Worm (Caenorhabditis elegans) whole organism, young adult: ENCODE data around the gene nep-12.

Experiments
- B0019.2 ChIP-seq: fragments of 200-800 bp; sonication (Bioruptor generic); conservative IDR thresholded peaks from 2 replicates; pipeline ENCODE4 v1.3.6; 2022; ENCODE audit warnings: missing genetic modification reagents, missing genetic modification characterization, missing compliant biosample characterization
- B0261.1 ChIP-seq: sonication (generic microtip); optimal IDR thresholded peaks from 2 replicates; lab custom pipeline; 2016; ENCODE audit warnings: mild to moderate bottlenecking, missing genetic modification characterization, moderate library complexity, missing compliant biosample characterization
- C17E4.6 ChIP-seq: fragments of 200-800 bp; sonication (Bioruptor generic); IDR thresholded peaks from 2 replicates; pipeline ENCODE4 v1.3.6; 2022; ENCODE audit warnings: missing genetic modification reagents, missing genetic modification characterization, missing compliant biosample characterization
- F23B12.7 ChIP-seq: sonication (generic microtip); optimal IDR thresholded peaks from 2 replicates; lab custom pipeline; 2017; ENCODE audit warnings: missing genetic modification characterization, mild to moderate bottlenecking, missing compliant biosample characterization, antibody characterized with exemption, moderate library complexity; ENCODE audit not compliant: insufficient read depth
- F33H1.4 ChIP-seq: fragments of 200-800 bp; sonication (Bioruptor generic); IDR thresholded peaks from 2 replicates; pipeline ENCODE4 v1.3.6; 2022; ENCODE audit warnings: missing genetic modification reagents, missing genetic modification characterization, missing compliant biosample characterization
- F39B2.1 ChIP-seq: fragments of 200-800 bp; sonication (Bioruptor generic); IDR thresholded peaks from 2 replicates; pipeline ENCODE4 v1.3.6; 2022; ENCODE audit warnings: missing genetic modification reagents, missing genetic modification characterization, missing compliant biosample characterization
- F52B5.7 ChIP-seq: sonication (generic microtip); optimal IDR thresholded peaks from 2 replicates; lab custom pipeline; 2016; ENCODE audit warnings: mild to moderate bottlenecking, missing genetic modification characterization, missing compliant biosample characterization
- K11D2.4 ChIP-seq: fragments of 200-800 bp; sonication (Bioruptor generic); IDR thresholded peaks from 2 replicates; pipeline ENCODE4 v1.3.6; 2022; ENCODE audit warnings: missing genetic modification reagents, missing genetic modification characterization, missing compliant biosample characterization
- Y53F4B.3 ChIP-seq: fragments of 200-800 bp; sonication (Bioruptor generic); IDR thresholded peaks from 2 replicates; pipeline ENCODE4 v1.3.6; 2022; ENCODE audit warnings: missing genetic modification reagents, missing genetic modification characterization, missing compliant biosample characterization
- Y95B8A.8 ChIP-seq: fragments of 200-800 bp; sonication (Bioruptor generic); IDR thresholded peaks from 2 replicates; pipeline ENCODE4 v1.3.6; 2022; ENCODE audit warnings: missing genetic modification reagents, missing genetic modification characterization, missing compliant biosample characterization
- ama-1 ChIP-seq, 3 experiments: fragments of 150-350 bp in 1 of 3; sonication (generic microtip) in 2 of 3; optimal IDR thresholded peaks; 2 replicates each; lab custom pipeline; 2014 to 2018; ENCODE audit warnings: missing biosample characterization in 2 of 3, missing genetic modification characterization in 2 of 3, missing genetic modification reagents in 2 of 3
- bed-2 ChIP-seq: fragments of 200-800 bp; sonication (Bioruptor generic); IDR thresholded peaks from 2 replicates; pipeline ENCODE4 v1.3.6; 2022; ENCODE audit warnings: missing genetic modification reagents, missing genetic modification characterization, missing compliant biosample characterization
- ccch-3 ChIP-seq: fragments of 200-800 bp; sonication (Bioruptor generic); optimal IDR thresholded peaks from 2 replicates; lab custom pipeline; 2018; ENCODE audit warnings: mild to moderate bottlenecking, missing genetic modification characterization, missing compliant biosample characterization
- cebp-1 ChIP-seq, 2 experiments: fragments of 200-800 bp in 1 of 2; sonication (Bioruptor generic) in 1 of 2; sonication (generic microtip) in 1 of 2; IDR thresholded peaks in 1 of 2; optimal IDR thresholded peaks in 1 of 2; 2 replicates each; pipeline versions ENCODE4 v1.3.6 to Lab custom; 2017 to 2022; ENCODE audit warnings: missing compliant biosample characterization in 2 of 2, missing genetic modification characterization in 2 of 2, mild to moderate bottlenecking in 1 of 2, missing genetic modification reagents in 1 of 2, moderate library complexity in 1 of 2
- ceh-91 ChIP-seq: fragments of 200-800 bp; sonication (Bioruptor generic); IDR thresholded peaks from 2 replicates; pipeline ENCODE4 v1.3.6; 2022; ENCODE audit warnings: missing genetic modification reagents, missing genetic modification characterization, missing compliant biosample characterization
- gei-17 ChIP-seq: fragments of 200-800 bp; sonication (Bioruptor generic); optimal IDR thresholded peaks from 2 replicates; lab custom pipeline; 2018; ENCODE audit warnings: mild to moderate bottlenecking, missing genetic modification characterization, missing compliant biosample characterization
- hlh-12 ChIP-seq: sonication (generic microtip); optimal IDR thresholded peaks from 2 replicates; lab custom pipeline; 2016; ENCODE audit warnings: missing genetic modification characterization, missing compliant biosample characterization
- hlh-26 ChIP-seq: fragments of 200-800 bp; sonication (Bioruptor generic); conservative IDR thresholded peaks from 2 replicates; pipeline ENCODE4 v1.3.6; 2022; ENCODE audit warnings: missing genetic modification reagents, missing genetic modification characterization, missing compliant biosample characterization
- hmg-1.2 ChIP-seq: fragments of 200-800 bp; sonication (Bioruptor generic); IDR thresholded peaks from 2 replicates; pipeline ENCODE4 v1.3.6; 2022; ENCODE audit warnings: missing genetic modification reagents, missing genetic modification characterization, missing compliant biosample characterization
- lag-1 ChIP-seq: fragments of 200-800 bp; sonication (Bioruptor generic); IDR thresholded peaks from 2 replicates; pipeline ENCODE4 v1.3.6; 2022; ENCODE audit warnings: missing genetic modification reagents, missing genetic modification characterization, missing compliant biosample characterization
- let-607 ChIP-seq, 2 experiments: fragments of 200-800 bp in 1 of 2; sonication (Bioruptor generic) in 1 of 2; sonication (generic microtip) in 1 of 2; optimal IDR thresholded peaks; 2 replicates each; lab custom pipeline; 2016 to 2018; ENCODE audit warnings: mild to moderate bottlenecking in 2 of 2, missing compliant biosample characterization in 2 of 2, missing genetic modification characterization in 2 of 2, moderate library complexity in 2 of 2, missing genotype in 1 of 2
- lin-26 ChIP-seq: fragments of 200-800 bp; sonication (Bioruptor generic); IDR thresholded peaks from 2 replicates; pipeline ENCODE4 v1.3.6; 2022; ENCODE audit warnings: missing genetic modification reagents, missing genetic modification characterization, missing compliant biosample characterization
- lin-40 ChIP-seq: sonication (generic microtip); optimal IDR thresholded peaks from 2 replicates; lab custom pipeline; 2016; ENCODE audit warnings: missing genetic modification characterization, mild to moderate bottlenecking, missing compliant biosample characterization, missing genotype, missing genetic modification reagents
- madf-8 ChIP-seq: fragments of 200-800 bp; sonication (Bioruptor generic); conservative IDR thresholded peaks from 2 replicates; pipeline ENCODE4 v1.3.6; 2022; ENCODE audit warnings: missing genetic modification reagents, missing genetic modification characterization, missing compliant biosample characterization
- mxl-1 ChIP-seq: sonication (generic microtip); optimal IDR thresholded peaks from 2 replicates; lab custom pipeline; 2016; ENCODE audit warnings: missing genetic modification characterization, missing compliant biosample characterization
- nfya-1 ChIP-seq: sonication (generic microtip); optimal IDR thresholded peaks from 2 replicates; lab custom pipeline; 2017; ENCODE audit warnings: antibody characterized with exemption, missing compliant biosample characterization, missing genetic modification characterization, borderline replicate concordance; ENCODE audit not compliant: insufficient read depth
- pbrm-1 ChIP-seq: fragments of 200-800 bp; sonication (Bioruptor generic); IDR thresholded peaks from 2 replicates; pipeline ENCODE4 v1.3.6; 2022; ENCODE audit warnings: missing genetic modification reagents, missing genetic modification characterization, missing compliant biosample characterization
- repo-1 ChIP-seq: sonication (generic microtip); optimal IDR thresholded peaks from 2 replicates; lab custom pipeline; 2017; ENCODE audit warnings: mild to moderate bottlenecking, missing genetic modification characterization, missing compliant biosample characterization
- sdz-38 ChIP-seq: sonication (generic microtip); optimal IDR thresholded peaks from 2 replicates; lab custom pipeline; 2016; ENCODE audit warnings: missing genotype, missing genetic modification characterization, missing compliant biosample characterization
- sea-2 ChIP-seq: fragments of 200-800 bp; sonication (Bioruptor generic); IDR thresholded peaks from 2 replicates; pipeline ENCODE4 v1.3.6; 2022; ENCODE audit warnings: missing genetic modification characterization, missing compliant biosample characterization
- snpc-1.3 ChIP-seq: sonication (generic microtip); optimal IDR thresholded peaks from 2 replicates; lab custom pipeline; 2017; ENCODE audit warnings: missing genetic modification characterization, mild to moderate bottlenecking, missing compliant biosample characterization, antibody characterized with exemption, moderate library complexity, missing genotype, missing genetic modification reagents; ENCODE audit not compliant: insufficient read depth
- tbp1 ChIP-seq: fragments of 200-800 bp; sonication (Bioruptor generic); optimal IDR thresholded peaks from 2 replicates; lab custom pipeline; 2018; ENCODE audit warnings: mild to moderate bottlenecking, missing genetic modification characterization, missing compliant biosample characterization
- unc-130 ChIP-seq: sonication (generic microtip); optimal IDR thresholded peaks from 2 replicates; lab custom pipeline; 2016; ENCODE audit warnings: missing genetic modification reagents, missing genetic modification characterization, missing compliant biosample characterization
- zfh-2 ChIP-seq: fragments of 200-800 bp; sonication (Bioruptor generic); conservative IDR thresholded peaks from 2 replicates; pipeline ENCODE4 v1.3.6; 2022; ENCODE audit warnings: missing genetic modification reagents, missing genetic modification characterization, missing compliant biosample characterization
- zim-3 ChIP-seq: sonication (generic microtip); optimal IDR thresholded peaks from 2 replicates; lab custom pipeline; 2017; ENCODE audit warnings: mild to moderate bottlenecking, missing genetic modification characterization, moderate library complexity, missing compliant biosample characterization
- ztf-18 ChIP-seq: sonication (generic microtip); optimal IDR thresholded peaks from 2 replicates; lab custom pipeline; 2016; ENCODE audit warnings: missing genotype, mild to moderate bottlenecking, missing genetic modification characterization, missing compliant biosample characterization
- ztf-26 ChIP-seq: sonication (generic microtip); optimal IDR thresholded peaks from 2 replicates; lab custom pipeline; 2017; ENCODE audit warnings: missing genetic modification characterization, missing compliant biosample characterization
- ztf-28 ChIP-seq: fragments of 200-800 bp; sonication (Bioruptor generic); IDR thresholded peaks from 2 replicates; pipeline ENCODE4 v1.3.6; 2022; ENCODE audit warnings: missing genetic modification reagents, missing genetic modification characterization, missing compliant biosample characterization

Gene nep-12

DNA sequence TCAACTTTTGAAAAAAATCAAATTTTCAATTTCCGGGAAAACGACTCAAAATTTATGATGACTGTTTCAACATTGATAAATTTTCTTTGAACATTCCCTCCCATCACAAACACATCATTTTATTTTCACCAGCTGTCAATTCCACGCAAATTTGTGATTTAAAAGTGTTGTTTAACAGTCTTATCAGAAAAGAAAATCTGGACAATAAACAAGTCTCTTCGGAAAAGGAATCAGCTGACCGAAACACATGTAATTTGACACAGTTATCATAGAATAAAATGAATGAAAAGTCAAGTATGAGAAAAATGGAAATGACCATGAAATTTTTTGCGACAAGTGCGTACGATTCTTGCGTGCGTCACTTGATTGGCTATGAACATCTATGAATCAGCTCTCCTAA is 15.2 kb downstream of the nep-12 start (continued):
- no peak for TF ChIP-seq snpc-1.3 (tag; lab: Kevin White, UChicago)
- TF ChIP-seq ceh-91 (GFP tag; lab: Robert Waterston, UW), result no peak
- no peak for TF ChIP-seq ztf-28

- TF ChIP-seq hlh-12 (no peak), ccch-3 (no peak), F23B12.7 (tag; lab: Kevin White, UChicago) (no peak), gei-17 (GFP tag; lab: Kevin White, UChicago) (no peak), tbp1 (GFP tag; lab: Kevin White, UChicago) (no peak), repo-1 (no peak), nfya-1 (tag; lab: Kevin White, UChicago) (no peak), K11D2.4 (no peak), C17E4.6 (no peak), B0261.1 (tag; lab: Kevin White, UChicago) (no peak), B0019.2 (no peak), lag-1 (GFP tag; lab: Robert Waterston, UW) (no peak), let-607 (tag; optimal IDR thresholded peaks at IDR 0.05; lab: Kevin White, UChicago) (no peak), sdz-38 (tag; lab: Kevin White, UChicago) (no peak), zim-3 (no peak), Y95B8A.8 (GFP tag; lab: Robert Waterston, UW) (no peak), pbrm-1 (no peak), madf-8 (GFP tag; lab: Robert Waterston, UW) (no peak), hlh-26 (GFP tag; lab: Robert Waterston, UW) (no peak)
- TF ChIP-seq, all 124 proteins: peak for 0
These were observed 16.7 kb downstream of the nep-12 start for ce11 chrII:4767612-4768011.

ce11 chrII:4766284-4766683 is 18.1 kb downstream of the nep-12 start, which contains the start of gene ttm-2:
Gene ttm-2, minus strand, starts transcription at chrII:4766384.
- TF ChIP-seq F33H1.4 (GFP tag; lab: Robert Waterston, UW) (no peak), ama-1 (optimal IDR thresholded peaks at IDR 0.05; lab: Kevin White, UChicago) (no peak), ama-1 (GFP tag; optimal IDR thresholded peaks at IDR 0.05; lab: Kevin White, UChicago) (no peak), lin-40 (tag; lab: Kevin White, UChicago) (no peak), sea-2 (GFP tag; lab: Robert Waterston, UW) (no peak), ceh-91 (GFP tag; lab: Robert Waterston, UW) (no peak), F52B5.7 (no peak), unc-130 (no peak), snpc-1.3 (tag; lab: Kevin White, UChicago) (no peak), ztf-18 (tag; lab: Kevin White, UChicago) (no peak)
- TF ChIP-seq, all 124 proteins: peak for 0

- no peak for TF ChIP-seq cebp-1 (GFP tag; IDR thresholded peaks at IDR 0.05; lab: Robert Waterston, UW)
- TF ChIP-seq cebp-1 (tag; optimal IDR thresholded peaks at IDR 0.05; lab: Kevin White, UChicago), result no peak
- TF ChIP-seq zfh-2 (GFP tag; lab: Robert Waterston, UW), result no peak
- TF ChIP-seq Y53F4B.3 (GFP tag; lab: Robert Waterston, UW), result no peak
- TF ChIP-seq ztf-26 (tag; lab: Kevin White, UChicago), result peak; percentile 11
- TF ChIP-seq ztf-18 (tag; lab: Kevin White, UChicago), result no peak
- no peak for TF ChIP-seq F39B2.1
- TF ChIP-seq lin-26 (GFP tag; lab: Robert Waterston, UW), result peak; percentile 47; the same call in 1 of the 2 replicates
- no peak for TF ChIP-seq hmg-1.2 (GFP tag; lab: Robert Waterston, UW)
- no peak for TF ChIP-seq repo-1
- TF ChIP-seq K11D2.4, result no peak
- TF ChIP-seq unc-130, result no peak
- TF ChIP-seq bed-2 (GFP tag; lab: Robert Waterston, UW), result no peak
- TF ChIP-seq mxl-1 (tag; lab: Kevin White, UChicago), result no peak
These were observed 21.6 kb downstream of the nep-12 start, which contains the start of gene F26G1.2 for ce11 chrII:4762574-4763285. Gene F26G1.2, plus strand, starts transcription at chrII:4763081.
